Worm (Caenorhabditis elegans) whole organism, L3 larva: Measurements from ENCODE around the gene cox-10.

Experiments used
- R02D3.7 ChIP-seq: fragments of 150-350 bp; optimal IDR thresholded peaks from 2 replicates; lab custom pipeline; 2014; ENCODE audit warnings: missing biosample characterization, missing genetic modification characterization
- ZK546.5 ChIP-seq: sonication (generic microtip); optimal IDR thresholded peaks from 2 replicates; lab custom pipeline; 2017; ENCODE audit warnings: missing biosample characterization, missing genetic modification characterization
- aly-2 ChIP-seq: fragments of 150-350 bp; optimal IDR thresholded peaks from 2 replicates; lab custom pipeline; 2014; ENCODE audit warnings: missing biosample characterization, missing genetic modification characterization
- ama-1 ChIP-seq: fragments of 150-350 bp; optimal IDR thresholded peaks from 2 replicates; lab custom pipeline; 2018
- ceh-16 ChIP-seq: sonication (generic microtip); optimal IDR thresholded peaks from 2 replicates; lab custom pipeline; 2017; ENCODE audit warnings: missing biosample characterization, missing genetic modification characterization
- ceh-28 ChIP-seq: fragments of 150-350 bp; optimal IDR thresholded peaks from 2 replicates; lab custom pipeline; 2014; ENCODE audit warnings: missing biosample characterization, missing genetic modification reagents, missing genetic modification characterization
- ceh-82 ChIP-seq: fragments of 150-350 bp; optimal IDR thresholded peaks from 2 replicates; lab custom pipeline; 2014; ENCODE audit warnings: missing biosample characterization, missing genetic modification characterization
- daf-12 ChIP-seq: fragments of 150-350 bp; optimal IDR thresholded peaks from 2 replicates; lab custom pipeline; 2014; ENCODE audit warnings: missing biosample characterization, missing genetic modification reagents, missing genetic modification characterization
- egl-5 ChIP-seq: fragments of 150-350 bp; optimal IDR thresholded peaks from 2 replicates; lab custom pipeline; 2017; ENCODE audit warnings: missing biosample characterization, missing genetic modification reagents, missing genetic modification characterization, inconsistent platforms
- elt-3 ChIP-seq, 3 experiments: fragments of 150-350 bp in 1 of 3; sonication (generic microtip) in 2 of 3; optimal IDR thresholded peaks; 2 replicates in 2 of 3; 4 replicates in 1 of 3; lab custom pipeline; 2014 to 2017; ENCODE audit warnings: missing biosample characterization in 3 of 3, missing genetic modification characterization in 3 of 3
- fkh-10 ChIP-seq: sonication (generic microtip); optimal IDR thresholded peaks from 2 replicates; lab custom pipeline; 2017; ENCODE audit warnings: missing biosample characterization, missing genetic modification reagents, missing genetic modification characterization
- fkh-2 ChIP-seq: fragments of 150-350 bp; optimal IDR thresholded peaks from 2 replicates; lab custom pipeline; 2014; ENCODE audit warnings: missing biosample characterization, missing genetic modification reagents, missing genetic modification characterization
- fos-1 ChIP-seq: fragments of 150-350 bp; optimal IDR thresholded peaks from 2 replicates; lab custom pipeline; 2014; ENCODE audit warnings: missing biosample characterization, missing genetic modification characterization
- lin-15B ChIP-seq: fragments of 150-350 bp; optimal IDR thresholded peaks from 2 replicates; lab custom pipeline; 2014; ENCODE audit warnings: missing biosample characterization, missing genetic modification characterization
- lsy-12 ChIP-seq: sonication (generic microtip); optimal IDR thresholded peaks from 2 replicates; lab custom pipeline; 2016; ENCODE audit warnings: mild to moderate bottlenecking, missing genetic modification characterization, missing compliant biosample characterization
- mdl-1 ChIP-seq: fragments of 150-350 bp; optimal IDR thresholded peaks from 2 replicates; lab custom pipeline; 2014; ENCODE audit warnings: missing biosample characterization, missing genetic modification characterization
- mml-1 ChIP-seq: fragments of 150-350 bp; sonication (generic microtip); optimal IDR thresholded peaks from 3 replicates; lab custom pipeline; 2014; ENCODE audit warnings: missing biosample characterization, missing genetic modification characterization
- nfya-1 ChIP-seq: sonication (generic microtip); optimal IDR thresholded peaks from 2 replicates; lab custom pipeline; 2017; ENCODE audit warnings: missing genetic modification characterization, mild to moderate bottlenecking, missing compliant biosample characterization, antibody characterized with exemption, moderate library complexity; ENCODE audit not compliant: insufficient read depth
- nhr-11 ChIP-seq: fragments of 150-350 bp; optimal IDR thresholded peaks from 2 replicates; lab custom pipeline; 2014; ENCODE audit warnings: missing biosample characterization, missing genetic modification characterization
- nhr-12 ChIP-seq: fragments of 150-350 bp; optimal IDR thresholded peaks from 2 replicates; lab custom pipeline; 2014; ENCODE audit warnings: missing biosample characterization, missing genetic modification characterization
- nhr-23 ChIP-seq: fragments of 150-350 bp; optimal IDR thresholded peaks from 2 replicates; lab custom pipeline; 2014; ENCODE audit warnings: missing biosample characterization, missing genetic modification reagents, missing genetic modification characterization
- nhr-28 ChIP-seq: fragments of 150-350 bp; optimal IDR thresholded peaks from 2 replicates; lab custom pipeline; 2014; ENCODE audit warnings: missing biosample characterization, missing genetic modification characterization
- nhr-43 ChIP-seq: sonication (generic microtip); optimal IDR thresholded peaks from 2 replicates; lab custom pipeline; 2016; ENCODE audit warnings: mild to moderate bottlenecking, missing genetic modification characterization, missing compliant biosample characterization; ENCODE audit not compliant: poor library complexity, severe bottlenecking
- nhr-67 ChIP-seq: fragments of 150-350 bp; optimal IDR thresholded peaks from 2 replicates; lab custom pipeline; 2014; ENCODE audit warnings: missing biosample characterization, missing genetic modification characterization
- nhr-76 ChIP-seq: fragments of 150-350 bp; sonication (generic microtip); optimal IDR thresholded peaks from 5 replicates; lab custom pipeline; 2014; ENCODE audit warnings: missing biosample characterization, missing genetic modification characterization
- pha-4 ChIP-seq: fragments of 150-350 bp; optimal IDR thresholded peaks from 2 replicates; lab custom pipeline; 2014; ENCODE audit warnings: missing biosample characterization, missing genetic modification reagents, missing genetic modification characterization
- pqm-1 ChIP-seq: fragments of 150-350 bp; optimal IDR thresholded peaks from 2 replicates; lab custom pipeline; 2017; ENCODE audit warnings: missing biosample characterization, missing genetic modification characterization, inconsistent platforms
- sea-2 ChIP-seq: fragments of 150-350 bp; sonication (generic microtip); optimal IDR thresholded peaks from 4 replicates; lab custom pipeline; 2014; ENCODE audit warnings: missing biosample characterization, missing genetic modification reagents, missing genetic modification characterization
- skn-1 ChIP-seq: fragments of 150-350 bp; optimal IDR thresholded peaks from 2 replicates; lab custom pipeline; 2014; ENCODE audit warnings: missing biosample characterization, missing genetic modification characterization
- unc-39 ChIP-seq: sonication (generic microtip); optimal IDR thresholded peaks from 4 replicates; lab custom pipeline; 2017; ENCODE audit warnings: missing biosample characterization, missing genetic modification characterization
- unc-62 ChIP-seq: fragments of 150-350 bp; sonication (generic microtip); optimal IDR thresholded peaks from 4 replicates; lab custom pipeline; 2014; ENCODE audit warnings: missing biosample characterization, missing genetic modification reagents, missing genetic modification characterization
- ztf-11 ChIP-seq: fragments of 150-350 bp; optimal IDR thresholded peaks from 2 replicates; lab custom pipeline; 2014; ENCODE audit warnings: missing biosample characterization, missing genetic modification characterization

Gene cox-10

ce11 chrII:12668148-12668547 is 11.6 kb upstream of the cox-10 start:
- TF ChIP-seq nhr-23 (tag; lab: Kevin White, UChicago) (no peak), ceh-16 (tag; lab: Kevin White, UChicago) (no peak), fkh-10 (no peak), fkh-2 (no peak), nhr-67 (no peak), pha-4 (tag; lab: Kevin White, UChicago) (no peak), nhr-28 (tag; lab: Kevin White, UChicago) (no peak), ceh-82 (tag; lab: Kevin White, UChicago) (no peak), nhr-43 (no peak), ama-1 (lab: Kevin White, UChicago) (no peak)

- no peak for TF ChIP-seq sea-2 (GFP tag; lab: Kevin White, UChicago)
- TF ChIP-seq R02D3.7, result no peak
- TF ChIP-seq nfya-1 (tag; lab: Kevin White, UChicago), result no peak
- no peak for TF ChIP-seq nhr-43
- TF ChIP-seq ceh-16 (tag; lab: Kevin White, UChicago), result no peak
- TF ChIP-seq pqm-1 (tag; lab: Kevin White, UChicago), result no peak
- no peak for TF ChIP-seq aly-2 (tag; lab: Kevin White, UChicago)
- TF ChIP-seq ztf-11 (tag; lab: Kevin White, UChicago), result no peak
Measured at ce11 chrII:12668874-12669273, 10.9 kb upstream of the cox-10 start.

ce11 chrII:12669342-12669741 is 10.4 kb upstream of the cox-10 start:
- TF ChIP-seq unc-39 (no peak), mdl-1 (tag; lab: Kevin White, UChicago) (no peak), ztf-11 (tag; lab: Kevin White, UChicago) (no peak), unc-62 (GFP tag; lab: Kevin White, UChicago) (no peak), fkh-10 (peak; percentile 53), nhr-11 (tag; lab: Kevin White, UChicago) (no peak), egl-5 (tag; lab: Kevin White, UChicago) (no peak), fkh-2 (no peak)

- no peak for TF ChIP-seq ceh-16 (tag; lab: Kevin White, UChicago)
- no peak for TF ChIP-seq nhr-12 (tag; lab: Kevin White, UChicago)
- no peak for TF ChIP-seq nhr-11 (tag; lab: Kevin White, UChicago)
- TF ChIP-seq nfya-1 (tag; lab: Kevin White, UChicago), result no peak
- TF ChIP-seq unc-39, result no peak
- no peak for TF ChIP-seq sea-2 (GFP tag; lab: Kevin White, UChicago)
- no peak for TF ChIP-seq egl-5 (tag; lab: Kevin White, UChicago)
- TF ChIP-seq nhr-76 (tag; lab: Kevin White, UChicago), result no peak
- no peak for TF ChIP-seq pha-4 (tag; lab: Kevin White, UChicago)
- no peak for TF ChIP-seq skn-1 (tag; lab: Kevin White, UChicago)
- no peak for TF ChIP-seq lsy-12 (tag; lab: Kevin White, UChicago)
- TF ChIP-seq nhr-28 (tag; lab: Kevin White, UChicago), result no peak
- no peak for TF ChIP-seq ama-1 (lab: Kevin White, UChicago)
- no peak for TF ChIP-seq ztf-11 (tag; lab: Kevin White, UChicago)
- no peak for TF ChIP-seq daf-12 (tag; lab: Kevin White, UChicago)
- TF ChIP-seq mml-1 (tag; lab: Kevin White, UChicago), result no peak
- no peak for TF ChIP-seq ZK546.5 (tag; lab: Kevin White, UChicago)
- no peak for TF ChIP-seq elt-3 (tag; optimal IDR thresholded peaks at IDR 0.05; lab: Kevin White, UChicago)
- no peak for TF ChIP-seq fos-1 (tag; lab: Kevin White, UChicago)
- no peak for TF ChIP-seq nhr-43
- TF ChIP-seq, all 47 proteins: peak for 0
Measured at ce11 chrII:12669882-12670281, 9.9 kb upstream of the cox-10 start.

ce11 chrII:12670877-12671864 is 8.6 kb upstream of the cox-10 start:
- TF ChIP-seq ceh-28 (tag; lab: Kevin White, UChicago), result peak; percentile 69
- no peak for TF ChIP-seq lin-15B (tag; lab: Kevin White, UChicago)
